Fruit fly (Drosophila melanogaster) whole organism, prepupa: ENCODE measurements around the gene CG14054.

Source experiments
- CG1621 ChIP-seq: fragments of 200-800 bp; sonication (Bioruptor generic); optimal IDR thresholded peaks from 3 replicates; lab custom pipeline; 2018; ENCODE audit warnings: missing biosample characterization, mild to moderate bottlenecking, missing genetic modification characterization
- CG6163 ChIP-seq: fragments of 200-800 bp; sonication (Bioruptor generic); IDR thresholded peaks from 3 replicates; pipeline ENCODE4 v1.3.6; 2022; ENCODE audit warnings: missing biosample characterization, missing genetic modification characterization
- Sox102F ChIP-seq: fragments of 200-800 bp; sonication (Bioruptor generic); optimal IDR thresholded peaks from 2 replicates; lab custom pipeline; 2016; ENCODE audit warnings: missing biosample characterization, mild to moderate bottlenecking, missing genetic modification characterization

Gene CG14054

DNA sequence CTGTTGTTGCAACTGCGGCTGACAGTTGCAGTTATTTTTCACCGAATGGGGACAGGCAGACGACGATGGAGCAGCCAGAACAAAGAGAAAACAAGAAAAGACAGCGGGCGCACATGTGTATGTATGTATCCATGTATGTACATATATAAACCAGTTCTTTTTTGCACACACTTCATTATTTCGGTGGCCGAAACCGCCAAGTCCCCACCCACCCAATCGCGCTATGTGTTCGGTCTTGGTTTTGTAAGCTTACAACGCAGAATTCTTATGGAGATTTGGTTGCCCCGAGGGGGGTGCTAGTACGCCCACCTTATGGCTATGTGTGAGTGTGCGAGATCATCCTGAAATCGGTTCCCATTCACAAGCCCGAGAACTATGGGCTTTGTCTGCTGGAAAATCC lies 34.9 kb downstream of the CG14054 start:
- TF ChIP-seq CG1621 (tag; lab: Kevin White, UChicago), result no peak
- 0 out of 3 replicates have a peak, but pooled peaks have one; percentile 18 for TF ChIP-seq CG6163

- no peak for TF ChIP-seq Sox102F
Measured at dm6 chrX:2024819-2025218, 41.3 kb downstream of the CG14054 start.
